Worm (Caenorhabditis elegans) whole organism, early embryonic: ENCODE data around the gene pgp-14.

Source experiments
- B0310.2 ChIP-seq: sonication (generic microtip); optimal IDR thresholded peaks from 2 replicates; lab custom pipeline; 2016; ENCODE audit warnings: mild to moderate bottlenecking, missing genetic modification characterization, missing compliant biosample characterization
- F13C5.2 ChIP-seq: sonication (generic microtip); optimal IDR thresholded peaks from 2 replicates; lab custom pipeline; 2017; ENCODE audit warnings: mild to moderate bottlenecking, missing genetic modification characterization, inconsistent platforms, missing compliant biosample characterization
- aly-1 ChIP-seq: sonication (generic microtip); optimal IDR thresholded peaks from 2 replicates; lab custom pipeline; 2016; ENCODE audit warnings: missing genetic modification characterization, missing compliant biosample characterization
- ama-1 ChIP-seq: fragments of 150-350 bp; optimal IDR thresholded peaks from 2 replicates; lab custom pipeline; 2014
- ceh-13 ChIP-seq: fragments of 200-800 bp; sonication (Bioruptor generic); optimal IDR thresholded peaks from 2 replicates; lab custom pipeline; 2018; ENCODE audit warnings: mild to moderate bottlenecking, missing genetic modification characterization, missing compliant biosample characterization
- ceh-36 ChIP-seq: sonication (generic microtip); optimal IDR thresholded peaks from 2 replicates; lab custom pipeline; 2016; ENCODE audit warnings: missing genetic modification characterization, inconsistent platforms, missing compliant biosample characterization
- ets-7 ChIP-seq: sonication (generic microtip); optimal IDR thresholded peaks from 2 replicates; lab custom pipeline; 2016; ENCODE audit warnings: missing genotype, missing genetic modification characterization, missing compliant biosample characterization
- flt-1 ChIP-seq: fragments of 200-800 bp; sonication (Bioruptor generic); IDR thresholded peaks from 2 replicates; pipeline ENCODE4 v1.3.6; 2022; ENCODE audit warnings: missing genetic modification characterization, missing compliant biosample characterization
- hmbx-1 ChIP-seq: sonication (generic microtip); optimal IDR thresholded peaks from 2 replicates; lab custom pipeline; 2016; ENCODE audit warnings: mild to moderate bottlenecking, missing genetic modification characterization, missing compliant biosample characterization
- hmg-4 ChIP-seq: fragments of 200-800 bp; sonication (Bioruptor generic); optimal IDR thresholded peaks from 2 replicates; lab custom pipeline; 2018; ENCODE audit warnings: mild to moderate bottlenecking, missing genetic modification characterization, missing compliant biosample characterization
- hnd-1 ChIP-seq: sonication (generic microtip); optimal IDR thresholded peaks from 2 replicates; lab custom pipeline; 2016; ENCODE audit warnings: missing genetic modification characterization, missing compliant biosample characterization
- pes-1 ChIP-seq: fragments of 200-800 bp; sonication (Bioruptor generic); IDR thresholded peaks from 2 replicates; pipeline ENCODE4 v1.3.6; 2022; ENCODE audit warnings: missing genetic modification reagents, missing genetic modification characterization, missing compliant biosample characterization
- scrt-1 ChIP-seq: fragments of 200-800 bp; sonication (Bioruptor generic); IDR thresholded peaks from 2 replicates; pipeline ENCODE4 v1.3.6; 2022; ENCODE audit warnings: missing genetic modification characterization, missing compliant biosample characterization
- sea-1 ChIP-seq: fragments of 200-800 bp; sonication (Bioruptor generic); conservative IDR thresholded peaks from 2 replicates; pipeline ENCODE4 v1.3.6; 2022; ENCODE audit warnings: missing genetic modification characterization, missing compliant biosample characterization
- tbx-11 ChIP-seq: fragments of 200-800 bp; sonication (Bioruptor generic); IDR thresholded peaks from 2 replicates; pipeline ENCODE4 v1.3.6; 2022; ENCODE audit warnings: missing genetic modification characterization, missing compliant biosample characterization
- tbx-37 ChIP-seq: fragments of 200-800 bp; sonication (Bioruptor generic); conservative IDR thresholded peaks from 2 replicates; pipeline ENCODE4 v1.3.6; 2022; ENCODE audit warnings: missing genetic modification reagents, missing genetic modification characterization, missing compliant biosample characterization
- tra-4 ChIP-seq: sonication (generic microtip); optimal IDR thresholded peaks from 2 replicates; lab custom pipeline; 2017; ENCODE audit warnings: missing genetic modification characterization, missing compliant biosample characterization

pgp-14 gene

DNA sequence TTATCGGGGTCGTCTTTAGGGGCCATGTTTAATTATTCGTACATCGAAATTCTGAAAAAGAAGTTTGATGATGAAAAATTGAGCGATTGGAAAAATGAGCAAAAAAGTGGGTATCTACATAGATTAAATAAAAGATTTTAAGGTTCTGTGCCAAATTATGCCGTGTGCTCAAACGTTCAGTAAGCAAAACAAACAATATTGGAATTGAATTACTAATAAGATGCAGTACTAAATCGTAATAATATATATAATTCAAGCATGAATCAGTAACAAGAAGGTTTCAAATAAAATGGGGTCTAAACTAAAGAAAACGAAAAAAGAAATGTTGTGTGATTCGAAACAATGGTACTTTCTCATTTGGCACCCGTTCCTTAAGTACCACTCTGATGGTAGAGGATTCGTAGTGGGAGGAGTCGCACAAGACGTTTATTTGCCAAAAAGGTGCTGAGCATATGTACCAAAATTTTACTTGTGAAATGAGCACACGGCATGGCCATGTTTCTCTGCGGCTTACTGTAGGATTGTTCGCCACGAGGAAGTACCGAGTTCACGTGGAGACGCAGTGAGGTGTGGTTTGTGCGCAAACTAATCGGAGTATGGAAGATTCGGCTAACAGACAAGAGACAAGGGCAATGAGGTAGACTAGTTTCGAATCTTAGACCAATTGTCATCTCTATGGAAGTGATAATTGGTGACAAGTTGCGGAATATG, at the start of gene pgp-14:
TSS of gene pgp-14 (minus strand) at position 51 of the 711 bp plus-strand sequence.
- no peak for TF ChIP-seq hmbx-1 (tag; lab: Kevin White, UChicago)
- TF ChIP-seq ceh-36 (tag; lab: Kevin White, UChicago) = no peak
- TF ChIP-seq hmg-4 = no peak
- TF ChIP-seq B0310.2 (tag; lab: Kevin White, UChicago) = no peak
- no peak for TF ChIP-seq sea-1 (GFP tag; lab: Robert Waterston, UW)
- TF ChIP-seq aly-1 (tag; lab: Kevin White, UChicago) = no peak
- TF ChIP-seq F13C5.2 = no peak
- no peak for TF ChIP-seq tra-4 (tag; lab: Kevin White, UChicago)
- TF ChIP-seq pes-1 = no peak
- TF ChIP-seq tbx-37 (GFP tag; lab: Robert Waterston, UW) = no peak
- TF ChIP-seq ceh-13 (GFP tag; lab: Kevin White, UChicago) = no peak

DNA sequence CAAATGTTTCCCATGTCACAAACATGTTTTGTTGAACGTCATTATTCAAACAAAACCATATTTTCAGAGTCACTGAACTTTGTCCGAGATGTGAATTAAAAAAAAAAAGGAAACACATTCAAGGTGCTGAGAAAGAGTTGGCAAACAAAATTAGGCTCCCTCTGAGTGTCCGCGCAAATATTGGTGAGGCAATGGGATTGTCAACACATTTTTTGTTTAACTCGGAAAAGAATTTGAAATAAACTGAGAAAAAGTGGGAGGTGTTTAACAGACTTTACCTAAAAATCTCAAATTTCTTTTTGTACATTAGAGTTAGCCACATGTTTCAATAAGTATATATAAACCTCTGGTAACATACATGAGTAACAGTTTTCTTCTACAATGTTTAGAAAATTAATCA, 44.4 kb upstream of the pgp-14 start, which contains the start of gene abf-6:
TSS of gene abf-6 (plus strand) at position 323 of the 400 bp plus-strand sequence.
- no peak for TF ChIP-seq B0310.2 (tag; lab: Kevin White, UChicago)
- TF ChIP-seq ets-7 (tag; lab: Kevin White, UChicago) = no peak
- TF ChIP-seq sea-1 (GFP tag; lab: Robert Waterston, UW) = no peak
- TF ChIP-seq tbx-11 (GFP tag; lab: Robert Waterston, UW) = no peak
- no peak for TF ChIP-seq ceh-13 (GFP tag; lab: Kevin White, UChicago)
- TF ChIP-seq aly-1 (tag; lab: Kevin White, UChicago) = no peak
- no peak for TF ChIP-seq hnd-1
- TF ChIP-seq F13C5.2 = no peak
- TF ChIP-seq tbx-37 (GFP tag; lab: Robert Waterston, UW) = no peak
- TF ChIP-seq ama-1 (lab: Kevin White, UChicago) = no peak
- no peak for TF ChIP-seq hmbx-1 (tag; lab: Kevin White, UChicago)
- no peak for TF ChIP-seq ceh-36 (tag; lab: Kevin White, UChicago)
- TF ChIP-seq pes-1 = no peak
- no peak for TF ChIP-seq hmg-4
- TF ChIP-seq scrt-1 (GFP tag; lab: Robert Waterston, UW) = no peak
- no peak for TF ChIP-seq tra-4 (tag; lab: Kevin White, UChicago)
- no peak for TF ChIP-seq flt-1

DNA sequence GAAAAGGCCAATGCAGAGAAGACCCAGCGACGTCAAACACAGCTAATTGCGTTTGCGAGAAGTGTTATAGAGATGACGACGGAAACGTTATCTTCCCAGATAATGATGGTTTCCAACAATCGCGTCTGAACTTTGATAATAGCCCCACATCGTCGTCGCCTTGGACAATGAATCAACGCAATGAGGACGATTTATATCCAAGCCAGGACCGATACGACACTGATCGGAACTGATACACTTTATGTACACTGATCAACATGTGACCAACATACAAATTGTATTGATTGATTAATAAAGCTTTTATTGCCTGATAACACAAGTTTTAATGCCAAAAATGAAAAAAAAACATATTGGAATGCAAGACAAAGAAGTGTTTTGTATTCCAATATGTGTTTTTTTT, 43.7 kb upstream of the pgp-14 start:
- TF ChIP-seq F13C5.2 (no peak), hnd-1 (no peak), hmbx-1 (tag; lab: Kevin White, UChicago) (no peak)

DNA sequence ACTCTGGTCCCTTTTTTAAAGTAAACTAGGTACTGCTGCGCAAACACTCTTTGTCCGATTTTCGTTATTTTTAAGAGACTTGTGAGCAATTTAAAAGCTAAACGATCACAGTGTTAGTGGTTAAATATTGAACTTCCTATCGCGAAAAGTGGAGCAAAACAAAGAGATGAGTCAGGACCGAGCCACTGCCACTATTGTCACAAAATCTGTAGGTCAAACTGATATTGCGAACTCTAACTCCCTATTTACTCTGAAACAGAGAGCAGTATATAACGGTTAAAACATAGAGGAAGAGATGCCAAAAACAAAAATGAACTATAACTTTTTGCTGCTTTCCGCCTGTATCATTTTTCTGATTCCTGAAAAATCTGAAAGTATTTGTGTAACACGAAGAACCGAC, 43.2 kb upstream of the pgp-14 start, which contains the start of gene abf-5:
TSS of gene abf-5 (plus strand) at position 301 of the 400 bp plus-strand sequence.
- TF ChIP-seq F13C5.2 = no peak
- no peak for TF ChIP-seq hmg-4
- no peak for TF ChIP-seq sea-1 (GFP tag; lab: Robert Waterston, UW)
- TF ChIP-seq B0310.2 (tag; lab: Kevin White, UChicago) = no peak

- TF ChIP-seq scrt-1 (GFP tag; lab: Robert Waterston, UW) = no peak
- no peak for TF ChIP-seq ceh-13 (GFP tag; lab: Kevin White, UChicago)
- no peak for TF ChIP-seq tbx-37 (GFP tag; lab: Robert Waterston, UW)
- TF ChIP-seq tbx-11 (GFP tag; lab: Robert Waterston, UW) = no peak
- TF ChIP-seq flt-1 = no peak
- TF ChIP-seq ama-1 (lab: Kevin White, UChicago) = no peak
- no peak for TF ChIP-seq F13C5.2
- no peak for TF ChIP-seq aly-1 (tag; lab: Kevin White, UChicago)
Measured at ce11 chrX:12790036-12790435, 40.7 kb upstream of the pgp-14 start, which contains the start of gene str-123. Gene str-123 (plus strand): TSS chrX:12790336.

DNA sequence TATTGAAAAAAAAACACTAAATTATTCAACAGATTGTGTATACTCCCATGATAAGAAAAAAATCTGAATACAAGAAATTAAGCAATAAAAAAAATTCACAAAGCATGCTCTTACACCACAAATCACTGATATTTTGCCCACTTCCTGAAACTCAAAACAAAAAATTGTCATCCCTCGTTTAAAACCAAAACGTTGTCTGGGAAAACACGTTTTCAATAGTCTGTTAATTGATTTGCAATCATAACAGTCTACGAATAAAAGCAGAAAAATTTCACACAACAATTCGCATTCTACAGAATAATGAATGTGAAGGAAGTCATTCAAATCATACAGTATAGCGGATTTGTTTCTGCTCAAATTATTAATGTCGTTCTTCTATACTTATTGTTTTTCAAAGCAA, 38.2 kb upstream of the pgp-14 start, which contains the start of gene str-124:
TSS of gene str-124 (plus strand) at position 301 of the 400 bp plus-strand sequence.
- no peak for TF ChIP-seq scrt-1 (GFP tag; lab: Robert Waterston, UW)
- TF ChIP-seq hnd-1 = no peak
- no peak for TF ChIP-seq hmg-4
- TF ChIP-seq pes-1 = no peak
- TF ChIP-seq ceh-36 (tag; lab: Kevin White, UChicago) = no peak

DNA sequence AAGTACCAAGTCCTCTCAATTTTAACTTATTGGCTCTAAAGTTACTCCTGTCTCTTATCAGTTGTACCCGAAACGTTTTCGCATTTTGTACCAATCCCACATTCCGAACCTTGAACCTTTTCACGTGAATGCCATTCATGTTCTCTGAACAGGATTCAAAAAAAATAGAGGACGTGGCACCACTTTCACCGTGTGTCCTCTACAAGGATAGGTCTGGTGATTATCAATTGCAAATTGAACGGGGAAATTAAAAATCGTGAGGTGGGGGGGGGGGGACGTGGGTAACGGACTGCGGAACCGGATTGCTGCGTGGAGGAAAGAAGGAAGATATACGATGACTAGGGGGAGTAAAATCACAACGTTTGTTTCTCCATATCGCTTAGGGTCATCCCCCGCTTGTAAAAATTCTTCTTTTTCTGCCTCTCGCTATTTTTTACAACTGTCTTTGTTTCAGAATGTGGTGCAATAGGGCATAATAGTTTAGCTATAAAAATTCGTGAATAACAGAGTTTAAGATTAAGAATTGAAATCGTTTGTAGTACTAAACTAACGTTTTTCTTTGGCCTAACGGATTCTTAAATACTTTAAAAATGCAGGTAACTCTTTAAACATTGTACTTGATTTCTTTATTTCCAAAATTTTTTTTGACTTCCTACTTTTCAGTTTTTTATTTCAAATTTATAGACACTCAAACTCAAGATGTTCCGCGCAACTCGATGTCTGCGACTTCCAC, 32.5 kb upstream of the pgp-14 start, which contains the start of gene alh-13:
TSS of gene alh-13 (plus strand) at position 683 of the 733 bp plus-strand sequence.
- no peak for TF ChIP-seq ceh-13 (GFP tag; lab: Kevin White, UChicago)
- no peak for TF ChIP-seq ama-1 (lab: Kevin White, UChicago)
- TF ChIP-seq scrt-1 (GFP tag; lab: Robert Waterston, UW) = no peak
- TF ChIP-seq tra-4 (tag; lab: Kevin White, UChicago) = no peak
- TF ChIP-seq ceh-36 (tag; lab: Kevin White, UChicago) = no peak
- TF ChIP-seq flt-1 = no peak
- no peak for TF ChIP-seq tbx-37 (GFP tag; lab: Robert Waterston, UW)
- no peak for TF ChIP-seq sea-1 (GFP tag; lab: Robert Waterston, UW)
- TF ChIP-seq tbx-11 (GFP tag; lab: Robert Waterston, UW) = no peak
- no peak for TF ChIP-seq hmg-4
- no peak for TF ChIP-seq ets-7 (tag; lab: Kevin White, UChicago)
- no peak for TF ChIP-seq aly-1 (tag; lab: Kevin White, UChicago)
